Fruit fly (Drosophila melanogaster): ENCODE measurements around the gene form3.

The form3 gene

dm6 chr3L:7103941-7104340, 9.3 kb downstream of the form3 start:
- TF ChIP-seq psq (GFP tag; optimal IDR thresholded peaks at IDR 0.05) (no peak), Hr78 (GFP tag; optimal IDR thresholded peaks at IDR 0.05) (no peak), Myc (optimal IDR thresholded peaks at IDR 0.05) (no peak), Mio (GFP tag; optimal IDR thresholded peaks at IDR 0.05) (no peak), Dif (GFP tag; optimal IDR thresholded peaks at IDR 0.05; ENCODE audit: partially characterized antibody) (no peak), CG9705 (GFP tag; optimal IDR thresholded peaks at IDR 0.05) (no peak), Dfd (GFP tag; optimal IDR thresholded peaks at IDR 0.05) (no peak), h (GFP tag; optimal IDR thresholded peaks at IDR 0.05) (no peak), Sp1 (GFP tag; optimal IDR thresholded peaks at IDR 0.05) (no peak), OdsH (GFP tag; optimal IDR thresholded peaks at IDR 0.05) (no peak), rgr (GFP tag; optimal IDR thresholded peaks at IDR 0.05) (no peak), HLH106 (tag; optimal IDR thresholded peaks at IDR 0.05) (no peak), ey (GFP tag; optimal IDR thresholded peaks at IDR 0.05) (no peak), Jra (GFP tag; optimal IDR thresholded peaks at IDR 0.05) (no peak), dl (GFP tag; optimal IDR thresholded peaks at IDR 0.05; ENCODE audit: insufficient read depth in 1 of 2, partially characterized antibody in 2 of 2) (no peak), foxo (GFP tag; optimal IDR thresholded peaks at IDR 0.05) (no peak), lola (GFP tag; optimal IDR thresholded peaks at IDR 0.05) (no peak), Vsx2 (GFP tag; optimal IDR thresholded peaks at IDR 0.05; ENCODE audit: partially characterized antibody) (no peak)

dm6 chr3L:7104485-7104884, 9.9 kb downstream of the form3 start:
- no peak for TF ChIP-seq sage (GFP tag; optimal IDR thresholded peaks at IDR 0.05)
- no peak for TF ChIP-seq dsf (GFP tag; optimal IDR thresholded peaks at IDR 0.05; ENCODE audit: borderline replicate concordance)
- no peak for TF ChIP-seq Hnf4 (GFP tag; optimal IDR thresholded peaks at IDR 0.05)
- TF ChIP-seq rgr (GFP tag; optimal IDR thresholded peaks at IDR 0.05) = no peak
- TF ChIP-seq Myc (optimal IDR thresholded peaks at IDR 0.05) = no peak
- TF ChIP-seq psq (GFP tag; optimal IDR thresholded peaks at IDR 0.05) = no peak
- no peak for TF ChIP-seq Hr83 (GFP tag; optimal IDR thresholded peaks at IDR 0.05; ENCODE audit: poor library complexity, severe bottlenecking)
- no peak for TF ChIP-seq Dfd (GFP tag; optimal IDR thresholded peaks at IDR 0.05)
- TF ChIP-seq Mio (GFP tag; optimal IDR thresholded peaks at IDR 0.05) = no peak
- TF ChIP-seq GATAd (GFP tag; optimal IDR thresholded peaks at IDR 0.05) = no peak
- no peak for TF ChIP-seq br (GFP tag; optimal IDR thresholded peaks at IDR 0.05)
- no peak for TF ChIP-seq dmrt93B (GFP tag; optimal IDR thresholded peaks at IDR 0.05)
- TF ChIP-seq usp (GFP tag; optimal IDR thresholded peaks at IDR 0.05) = no peak
- TF ChIP-seq Sp1 (GFP tag; optimal IDR thresholded peaks at IDR 0.05) = no peak

dm6 chr3L:7105693-7106092, 11.1 kb downstream of the form3 start:
- TF ChIP-seq sv (GFP tag; optimal IDR thresholded peaks at IDR 0.05) = no peak
- TF ChIP-seq tai (GFP tag; optimal IDR thresholded peaks at IDR 0.05) = no peak
- no peak for TF ChIP-seq pan (optimal IDR thresholded peaks at IDR 0.05)
- TF ChIP-seq sage (GFP tag; optimal IDR thresholded peaks at IDR 0.05) = no peak
- no peak for TF ChIP-seq jim (GFP tag; optimal IDR thresholded peaks at IDR 0.05)
- TF ChIP-seq foxo (GFP tag; optimal IDR thresholded peaks at IDR 0.05) = no peak
- no peak for TF ChIP-seq woc (GFP tag; optimal IDR thresholded peaks at IDR 0.05)
- TF ChIP-seq dsf (GFP tag; optimal IDR thresholded peaks at IDR 0.05; ENCODE audit: borderline replicate concordance) = no peak
- TF ChIP-seq Vsx2 (GFP tag; optimal IDR thresholded peaks at IDR 0.05; ENCODE audit: partially characterized antibody) = no peak
- no peak for TF ChIP-seq Dif (GFP tag; optimal IDR thresholded peaks at IDR 0.05; ENCODE audit: partially characterized antibody)
- TF ChIP-seq Sp1 (GFP tag; optimal IDR thresholded peaks at IDR 0.05) = no peak
- no peak for TF ChIP-seq CG32264 (GFP tag; optimal IDR thresholded peaks at IDR 0.05)
- no peak for TF ChIP-seq brk (GFP tag; optimal IDR thresholded peaks at IDR 0.05)
- TF ChIP-seq Hr78 (GFP tag; optimal IDR thresholded peaks at IDR 0.05) = no peak
- TF ChIP-seq Myc (optimal IDR thresholded peaks at IDR 0.05) = no peak
- no peak for TF ChIP-seq usp (GFP tag; optimal IDR thresholded peaks at IDR 0.05)
- TF ChIP-seq h (GFP tag; optimal IDR thresholded peaks at IDR 0.05) = no peak
- no peak for TF ChIP-seq N (GFP tag; optimal IDR thresholded peaks at IDR 0.05)
- no peak for TF ChIP-seq HLH106 (tag; optimal IDR thresholded peaks at IDR 0.05)

dm6 chr3L:7113010-7113409, 18.4 kb downstream of the form3 start:
- TF ChIP-seq N (GFP tag; optimal IDR thresholded peaks at IDR 0.05) (no peak), dl (GFP tag; optimal IDR thresholded peaks at IDR 0.05; ENCODE audit: insufficient read depth in 1 of 2, partially characterized antibody in 2 of 2) (no peak), h (GFP tag; optimal IDR thresholded peaks at IDR 0.05) (peak; percentile 47), HLH106 (tag; optimal IDR thresholded peaks at IDR 0.05) (peak; percentile 57), Hnf4 (GFP tag; optimal IDR thresholded peaks at IDR 0.05) (no peak), foxo (GFP tag; optimal IDR thresholded peaks at IDR 0.05) (peak in 1 of 2 experiments; percentile 47), Dfd (GFP tag; optimal IDR thresholded peaks at IDR 0.05) (no peak), Hr83 (GFP tag; optimal IDR thresholded peaks at IDR 0.05; ENCODE audit: poor library complexity, severe bottlenecking) (no peak), CG32264 (GFP tag; optimal IDR thresholded peaks at IDR 0.05) (no peak), rgr (GFP tag; optimal IDR thresholded peaks at IDR 0.05) (peak; percentile 18), tai (GFP tag; optimal IDR thresholded peaks at IDR 0.05) (no peak), Rel (GFP tag; optimal IDR thresholded peaks at IDR 0.05) (no peak), Rel (tag; optimal IDR thresholded peaks at IDR 0.05) (no peak), psq (GFP tag; optimal IDR thresholded peaks at IDR 0.05) (no peak), ey (GFP tag; optimal IDR thresholded peaks at IDR 0.05) (peak; percentile 39), fru (GFP tag; optimal IDR thresholded peaks at IDR 0.05) (peak; percentile 70), dsf (GFP tag; optimal IDR thresholded peaks at IDR 0.05; ENCODE audit: borderline replicate concordance) (no peak), Hr78 (GFP tag; optimal IDR thresholded peaks at IDR 0.05) (no peak), woc (GFP tag; optimal IDR thresholded peaks at IDR 0.05) (peak; percentile 43), sage (GFP tag; optimal IDR thresholded peaks at IDR 0.05) (no peak), OdsH (GFP tag; optimal IDR thresholded peaks at IDR 0.05) (peak; percentile 27), pan (optimal IDR thresholded peaks at IDR 0.05) (no peak), br (GFP tag; optimal IDR thresholded peaks at IDR 0.05) (peak; percentile 35), Sp1 (GFP tag; optimal IDR thresholded peaks at IDR 0.05) (peak; percentile 37)

Data from whole organism, wandering third instar larva.